Fruit fly (Drosophila melanogaster) whole organism, larva: ENCODE measurements around the gene CG3246.
A peak's percentile ranks its signal among the peaks of the same experiment; 100 is the strongest.

ENCODE experiments used
- noc ChIP-seq: fragments of 200-800 bp; sonication (Bioruptor generic); optimal IDR thresholded peaks from 3 replicates; lab custom pipeline; 2019; ENCODE audit warnings: missing biosample characterization, mild to moderate bottlenecking, missing genetic modification characterization, moderate library complexity

The CG3246 gene

dm6 chr2L:3461760-3462159 lies at the start of gene CG3246:
Gene CG3246 (minus strand): TSS chr2L:3461952.
- TF ChIP-seq noc (tag; lab: Kevin White, UChicago) = peak; percentile 60

- no peak for TF ChIP-seq noc (tag; lab: Kevin White, UChicago)
Observed at dm6 chr2L:3510002-3510401, 48.2 kb upstream of the CG3246 start, which contains the start of gene CG31954. Gene CG31954 (minus strand): TSS chr2L:3510102.

- TF ChIP-seq noc (tag; lab: Kevin White, UChicago) = no peak
Observed at dm6 chr2L:3507209-3508164, 45.7 kb upstream of the CG3246 start, which contains the start of gene tim. Gene tim (minus strand): TSS chr2L:3508119.

dm6 chr2L:3506806-3507205 lies 45.1 kb upstream of the CG3246 start:
- no peak for TF ChIP-seq noc (tag; lab: Kevin White, UChicago)

dm6 chr2L:3506322-3506721 lies 44.6 kb upstream of the CG3246 start:
- TF ChIP-seq noc (tag; lab: Kevin White, UChicago) = no peak

- no peak for TF ChIP-seq noc (tag; lab: Kevin White, UChicago)
Observed at dm6 chr2L:3504851-3505250, 43.1 kb upstream of the CG3246 start.

dm6 chr2L:3495465-3495864 lies 33.7 kb upstream of the CG3246 start:
- no peak for TF ChIP-seq noc (tag; lab: Kevin White, UChicago)

- TF ChIP-seq noc (tag; lab: Kevin White, UChicago) = no peak
Observed at dm6 chr2L:3493475-3493874, 31.7 kb upstream of the CG3246 start.

- TF ChIP-seq noc (tag; lab: Kevin White, UChicago) = no peak
Observed at dm6 chr2L:3490971-3491370, 29.2 kb upstream of the CG3246 start, which contains the start of gene CG15414. Gene CG15414 (minus strand): TSS chr2L:3491071.

dm6 chr2L:3485506-3485905 lies 23.8 kb upstream of the CG3246 start:
- TF ChIP-seq noc (tag; lab: Kevin White, UChicago) = no peak

dm6 chr2L:3484759-3485158 lies 23.0 kb upstream of the CG3246 start:
- TF ChIP-seq noc (tag; lab: Kevin White, UChicago) = no peak

dm6 chr2L:3483672-3484071 lies 21.9 kb upstream of the CG3246 start:
- TF ChIP-seq noc (tag; lab: Kevin White, UChicago) = no peak

dm6 chr2L:3482712-3483111 lies 21.0 kb upstream of the CG3246 start:
- no peak for TF ChIP-seq noc (tag; lab: Kevin White, UChicago)

- TF ChIP-seq noc (tag; lab: Kevin White, UChicago) = no peak
Observed at dm6 chr2L:3482037-3482436, 20.3 kb upstream of the CG3246 start.

dm6 chr2L:3480443-3480839 lies 18.7 kb upstream of the CG3246 start:
- no peak for TF ChIP-seq noc (tag; lab: Kevin White, UChicago)

dm6 chr2L:3479697-3480442 lies 18.1 kb upstream of the CG3246 start:
- peak; percentile 35 for TF ChIP-seq noc (tag; lab: Kevin White, UChicago)
